Fruit fly (Drosophila melanogaster) S2 (cell line): ENCODE data around the gene CG42709.

Experiments
- CG8478 ChIP-seq: fragments of >200 bp; optimal IDR thresholded peaks from 2 replicates; lab custom pipeline; 2018
- CTCF ChIP-seq, 2 experiments: fragments of >200 bp; optimal IDR thresholded peaks; 2 replicates each; lab custom pipeline; 2018

dm6 chr3L:12843056-12843799 is 53.2 kb downstream of the CG42709 start, which contains the start of gene nebu:
- TF ChIP-seq CTCF (optimal IDR thresholded peaks at IDR 0.05; lab: Kevin White, UChicago) (no peak), CG8478 (lab: Kevin White, UChicago) (no peak)
